Worm (Caenorhabditis elegans): ENCODE results near the gene T04H1.13.

T04H1.13 gene

ce11 chrV:12276946-12277345, 32.1 kb upstream of the T04H1.13 start, which contains the start of gene bnc-1:
bnc-1 (minus strand) TSS chrV:12277046.
- TF ChIP-seq blmp-1 (tag; optimal IDR thresholded peaks at IDR 0.05; ENCODE audit: insufficient read depth) (no peak), nhr-6 (tag; optimal IDR thresholded peaks at IDR 0.05) (no peak), nhr-21 (tag; optimal IDR thresholded peaks at IDR 0.05) (no peak), ztf-4 (tag; optimal IDR thresholded peaks at IDR 0.05) (no peak), egl-27 (tag; optimal IDR thresholded peaks at IDR 0.05) (no peak), elt-3 (tag; optimal IDR thresholded peaks at IDR 0.05) (no peak), nhr-129 (tag; optimal IDR thresholded peaks at IDR 0.05) (no peak), nhr-11 (tag; optimal IDR thresholded peaks at IDR 0.05) (no peak), ceh-16 (tag; optimal IDR thresholded peaks at IDR 0.05) (no peak), nhr-10 (tag; optimal IDR thresholded peaks at IDR 0.05) (no peak), fos-1 (tag; optimal IDR thresholded peaks at IDR 0.05) (no peak), mbf-1 (tag; optimal IDR thresholded peaks at IDR 0.05) (no peak), unc-55 (GFP tag; optimal IDR thresholded peaks at IDR 0.05) (no peak), R02D3.7 (tag; optimal IDR thresholded peaks at IDR 0.05) (no peak), alr-1 (tag; optimal IDR thresholded peaks at IDR 0.05) (no peak)

ce11 chrV:12275714-12276113, 30.9 kb upstream of the T04H1.13 start:
- TF ChIP-seq sma-3 (GFP tag; optimal IDR thresholded peaks at IDR 0.05) (no peak), nhr-129 (tag; optimal IDR thresholded peaks at IDR 0.05) (no peak)

ce11 chrV:12271495-12271894, 26.7 kb upstream of the T04H1.13 start, which contains the start of the genes tsfm-1 and capg-2:
tsfm-1 (minus strand) TSS chrV:12271551.
capg-2 (plus strand) TSS chrV:12271873.
- TF ChIP-seq lin-13 (GFP tag; optimal IDR thresholded peaks at IDR 0.05) = no peak
- no peak for TF ChIP-seq skn-1 (tag; optimal IDR thresholded peaks at IDR 0.05)
- no peak for TF ChIP-seq gmeb-1 (tag; optimal IDR thresholded peaks at IDR 0.05)
- peak; percentile 25 for TF ChIP-seq C34F6.9 (tag; optimal IDR thresholded peaks at IDR 0.05)
- no peak for TF ChIP-seq Y55F3AM.14 (GFP tag; optimal IDR thresholded peaks at IDR 0.05)
- no peak for TF ChIP-seq crh-2 (tag; optimal IDR thresholded peaks at IDR 0.05)
- peak in 1 of 2 experiments; percentile 22 for TF ChIP-seq lsy-2 (tag; optimal IDR thresholded peaks at IDR 0.05)

ce11 chrV:12269272-12269767, 24.5 kb upstream of the T04H1.13 start, which contains the start of gene twk-24:
twk-24 (minus strand) TSS chrV:12269322.
- TF ChIP-seq crh-2 (tag; optimal IDR thresholded peaks at IDR 0.05) (no peak), lin-39 (tag; optimal IDR thresholded peaks at IDR 0.05) (no peak), sma-9 (GFP tag; optimal IDR thresholded peaks at IDR 0.05) (peak; percentile 38), sma-9 (tag; optimal IDR thresholded peaks at IDR 0.05) (no peak), nhr-129 (tag; optimal IDR thresholded peaks at IDR 0.05) (peak; percentile 45)

ce11 chrV:12263723-12264122, 18.9 kb upstream of the T04H1.13 start, which contains the start of gene ssp-35:
ssp-35 (minus strand) TSS chrV:12263823.
- no peak for TF ChIP-seq ztf-1 (GFP tag; conservative IDR thresholded peaks at IDR 0.05)

- TF ChIP-seq lsy-2 (tag; optimal IDR thresholded peaks at IDR 0.05) (no peak), ceh-82 (tag; optimal IDR thresholded peaks at IDR 0.05) (no peak), C34F6.9 (tag; optimal IDR thresholded peaks at IDR 0.05) (peak; percentile 34)
Observed at ce11 chrV:12261377-12261776, 16.5 kb upstream of the T04H1.13 start, which contains the start of gene tbb-6. tbb-6 (plus strand) TSS chrV:12261531.

ce11 chrV:12258922-12259321, 14.1 kb upstream of the T04H1.13 start, which contains the start of gene ugt-56:
ugt-56 (plus strand) TSS chrV:12258982.
- TF ChIP-seq egl-27 (tag; optimal IDR thresholded peaks at IDR 0.05) (no peak), crh-2 (tag; optimal IDR thresholded peaks at IDR 0.05) (no peak), nhr-12 (tag; optimal IDR thresholded peaks at IDR 0.05) (no peak), lin-39 (tag; optimal IDR thresholded peaks at IDR 0.05) (no peak), blmp-1 (tag; optimal IDR thresholded peaks at IDR 0.05; ENCODE audit: insufficient read depth) (no peak)
